Fruit fly (Drosophila melanogaster): ENCODE measurements around the gene Gel.

DNA sequence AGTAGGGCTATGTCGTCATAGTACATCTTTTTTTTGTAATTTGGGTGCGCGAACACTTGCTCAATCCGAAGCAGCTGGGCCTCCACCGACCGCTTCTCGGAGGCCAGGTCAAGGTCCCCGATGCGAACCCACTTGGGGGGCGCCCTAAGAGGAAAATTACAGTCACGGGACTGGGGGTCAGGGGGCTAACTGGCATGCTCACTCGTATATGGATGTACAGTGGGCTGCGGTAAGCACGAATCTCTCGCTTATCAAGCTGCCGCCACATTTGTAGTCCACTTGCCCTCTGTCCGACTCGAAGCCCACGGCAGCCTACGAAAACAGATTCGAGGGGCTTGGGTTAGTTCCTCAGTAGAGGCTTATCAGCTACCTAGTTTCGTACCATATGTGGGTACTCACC lies 6.8 kb downstream of the Gel start:
- no peak for TF ChIP-seq Eip75B (GFP tag; optimal IDR thresholded peaks at IDR 0.05)
- no peak for TF ChIP-seq CG6792 (GFP tag; optimal IDR thresholded peaks at IDR 0.05)
- no peak for TF ChIP-seq Sox14 (GFP tag; optimal IDR thresholded peaks at IDR 0.05)
- TF ChIP-seq Hr39 (GFP tag; optimal IDR thresholded peaks at IDR 0.05): no peak

Data from whole organism, prepupa.